Worm (Caenorhabditis elegans) whole organism, L3 larva: ENCODE measurements around the gene Y22D7AR.3.

ENCODE experiments used
- R02D3.7 ChIP-seq: fragments of 150-350 bp; optimal IDR thresholded peaks from 2 replicates; lab custom pipeline; 2014; ENCODE audit warnings: missing biosample characterization, missing genetic modification characterization
- aly-2 ChIP-seq: fragments of 150-350 bp; optimal IDR thresholded peaks from 2 replicates; lab custom pipeline; 2014; ENCODE audit warnings: missing biosample characterization, missing genetic modification characterization
- ama-1 ChIP-seq: fragments of 150-350 bp; optimal IDR thresholded peaks from 2 replicates; lab custom pipeline; 2018
- ceh-16 ChIP-seq: sonication (generic microtip); optimal IDR thresholded peaks from 2 replicates; lab custom pipeline; 2017; ENCODE audit warnings: missing biosample characterization, missing genetic modification characterization
- ceh-28 ChIP-seq: fragments of 150-350 bp; optimal IDR thresholded peaks from 2 replicates; lab custom pipeline; 2014; ENCODE audit warnings: missing biosample characterization, missing genetic modification reagents, missing genetic modification characterization
- ceh-82 ChIP-seq: fragments of 150-350 bp; optimal IDR thresholded peaks from 2 replicates; lab custom pipeline; 2014; ENCODE audit warnings: missing biosample characterization, missing genetic modification characterization
- ceh-9 ChIP-seq: sonication (generic microtip); optimal IDR thresholded peaks from 2 replicates; lab custom pipeline; 2018; ENCODE audit warnings: missing biosample characterization, missing genetic modification characterization
- daf-12 ChIP-seq: fragments of 150-350 bp; optimal IDR thresholded peaks from 2 replicates; lab custom pipeline; 2014; ENCODE audit warnings: missing biosample characterization, missing genetic modification reagents, missing genetic modification characterization
- egl-5 ChIP-seq: fragments of 150-350 bp; optimal IDR thresholded peaks from 2 replicates; lab custom pipeline; 2017; ENCODE audit warnings: missing biosample characterization, missing genetic modification reagents, missing genetic modification characterization, inconsistent platforms
- elt-1 ChIP-seq: fragments of 150-350 bp; optimal IDR thresholded peaks from 2 replicates; lab custom pipeline; 2014; ENCODE audit warnings: missing biosample characterization, missing genetic modification characterization
- elt-2 ChIP-seq: sonication (generic microtip); optimal IDR thresholded peaks from 2 replicates; lab custom pipeline; 2016; ENCODE audit warnings: missing genetic modification reagents, mild to moderate bottlenecking, missing genetic modification characterization, missing compliant biosample characterization
- elt-3 ChIP-seq, 3 experiments: fragments of 150-350 bp in 1 of 3; sonication (generic microtip) in 2 of 3; optimal IDR thresholded peaks; 2 replicates in 2 of 3; 4 replicates in 1 of 3; lab custom pipeline; 2014 to 2017; ENCODE audit warnings: missing biosample characterization in 3 of 3, missing genetic modification characterization in 3 of 3
- eor-1 ChIP-seq, 2 experiments: fragments of 150-350 bp; optimal IDR thresholded peaks; 2 replicates each; lab custom pipeline; 2014 to 2018; ENCODE audit warnings: missing biosample characterization in 2 of 2, missing genetic modification characterization in 2 of 2
- fkh-10 ChIP-seq: sonication (generic microtip); optimal IDR thresholded peaks from 2 replicates; lab custom pipeline; 2017; ENCODE audit warnings: missing biosample characterization, missing genetic modification reagents, missing genetic modification characterization
- fos-1 ChIP-seq: fragments of 150-350 bp; optimal IDR thresholded peaks from 2 replicates; lab custom pipeline; 2014; ENCODE audit warnings: missing biosample characterization, missing genetic modification characterization
- hmg-11 ChIP-seq: sonication (generic microtip); optimal IDR thresholded peaks from 2 replicates; lab custom pipeline; 2016; ENCODE audit warnings: missing genetic modification characterization, missing compliant biosample characterization
- jun-1 ChIP-seq: fragments of 150-350 bp; optimal IDR thresholded peaks from 2 replicates; lab custom pipeline; 2014; ENCODE audit warnings: missing biosample characterization, missing genetic modification reagents, missing genetic modification characterization
- lin-15B ChIP-seq: fragments of 150-350 bp; optimal IDR thresholded peaks from 2 replicates; lab custom pipeline; 2014; ENCODE audit warnings: missing biosample characterization, missing genetic modification characterization
- lin-39 ChIP-seq: fragments of 150-350 bp; optimal IDR thresholded peaks from 2 replicates; lab custom pipeline; 2018; ENCODE audit warnings: missing biosample characterization, missing genetic modification reagents, missing genetic modification characterization
- lsy-12 ChIP-seq: sonication (generic microtip); optimal IDR thresholded peaks from 2 replicates; lab custom pipeline; 2016; ENCODE audit warnings: mild to moderate bottlenecking, missing genetic modification characterization, missing compliant biosample characterization
- mdl-1 ChIP-seq: fragments of 150-350 bp; optimal IDR thresholded peaks from 2 replicates; lab custom pipeline; 2014; ENCODE audit warnings: missing biosample characterization, missing genetic modification characterization
- nfya-1 ChIP-seq: sonication (generic microtip); optimal IDR thresholded peaks from 2 replicates; lab custom pipeline; 2017; ENCODE audit warnings: missing genetic modification characterization, mild to moderate bottlenecking, missing compliant biosample characterization, antibody characterized with exemption, moderate library complexity; ENCODE audit not compliant: insufficient read depth
- nhr-11 ChIP-seq: fragments of 150-350 bp; optimal IDR thresholded peaks from 2 replicates; lab custom pipeline; 2014; ENCODE audit warnings: missing biosample characterization, missing genetic modification characterization
- nhr-12 ChIP-seq: fragments of 150-350 bp; optimal IDR thresholded peaks from 2 replicates; lab custom pipeline; 2014; ENCODE audit warnings: missing biosample characterization, missing genetic modification characterization
- nhr-23 ChIP-seq: fragments of 150-350 bp; optimal IDR thresholded peaks from 2 replicates; lab custom pipeline; 2014; ENCODE audit warnings: missing biosample characterization, missing genetic modification reagents, missing genetic modification characterization
- nhr-237 ChIP-seq: fragments of 150-350 bp; optimal IDR thresholded peaks from 2 replicates; lab custom pipeline; 2014; ENCODE audit warnings: missing biosample characterization, missing genetic modification characterization
- nhr-25 ChIP-seq: sonication (generic microtip); optimal IDR thresholded peaks from 2 replicates; lab custom pipeline; 2017; ENCODE audit warnings: missing biosample characterization, missing genetic modification characterization
- nhr-28 ChIP-seq: fragments of 150-350 bp; optimal IDR thresholded peaks from 2 replicates; lab custom pipeline; 2014; ENCODE audit warnings: missing biosample characterization, missing genetic modification characterization
- nhr-43 ChIP-seq: sonication (generic microtip); optimal IDR thresholded peaks from 2 replicates; lab custom pipeline; 2016; ENCODE audit warnings: mild to moderate bottlenecking, missing genetic modification characterization, missing compliant biosample characterization; ENCODE audit not compliant: poor library complexity, severe bottlenecking
- nhr-77 ChIP-seq: fragments of 150-350 bp; optimal IDR thresholded peaks from 2 replicates; lab custom pipeline; 2014; ENCODE audit warnings: missing biosample characterization, missing genetic modification characterization
- pha-4 ChIP-seq: fragments of 150-350 bp; optimal IDR thresholded peaks from 2 replicates; lab custom pipeline; 2014; ENCODE audit warnings: missing biosample characterization, missing genetic modification reagents, missing genetic modification characterization
- pqm-1 ChIP-seq: fragments of 150-350 bp; optimal IDR thresholded peaks from 2 replicates; lab custom pipeline; 2017; ENCODE audit warnings: missing biosample characterization, missing genetic modification characterization, inconsistent platforms
- sea-2 ChIP-seq: fragments of 150-350 bp; sonication (generic microtip); optimal IDR thresholded peaks from 4 replicates; lab custom pipeline; 2014; ENCODE audit warnings: missing biosample characterization, missing genetic modification reagents, missing genetic modification characterization
- skn-1 ChIP-seq: fragments of 150-350 bp; optimal IDR thresholded peaks from 2 replicates; lab custom pipeline; 2014; ENCODE audit warnings: missing biosample characterization, missing genetic modification characterization
- snpc-4 ChIP-seq: fragments of 150-350 bp; optimal IDR thresholded peaks from 2 replicates; lab custom pipeline; 2014; ENCODE audit warnings: missing biosample characterization, missing genetic modification characterization
- tbx-2 ChIP-seq: sonication (generic microtip); optimal IDR thresholded peaks from 2 replicates; lab custom pipeline; 2016; ENCODE audit warnings: mild to moderate bottlenecking, missing genetic modification characterization, missing compliant biosample characterization
- unc-39 ChIP-seq: sonication (generic microtip); optimal IDR thresholded peaks from 4 replicates; lab custom pipeline; 2017; ENCODE audit warnings: missing biosample characterization, missing genetic modification characterization

Gene Y22D7AR.3

ce11 chrIII:1695006-1695405, 29.4 kb upstream of the Y22D7AR.3 start, which contains the start of gene srd-64:
Gene srd-64, minus strand, starts transcription at chrIII:1695106.
- TF ChIP-seq nhr-43 (tag; lab: Kevin White, UChicago) (no peak), eor-1 (tag; optimal IDR thresholded peaks at IDR 0.05; lab: Kevin White, UChicago) (no peak), jun-1 (tag; lab: Kevin White, UChicago) (no peak), elt-1 (no peak), ceh-16 (tag; lab: Kevin White, UChicago) (no peak), tbx-2 (tag; lab: Kevin White, UChicago) (no peak), R02D3.7 (tag; lab: Kevin White, UChicago) (no peak), sea-2 (GFP tag; lab: Kevin White, UChicago) (no peak), fkh-10 (GFP tag; lab: Kevin White, UChicago) (no peak)
- TF ChIP-seq, all 47 proteins: peak for 0

- TF ChIP-seq nhr-25 (tag; lab: Kevin White, UChicago) (no peak), daf-12 (tag; lab: Kevin White, UChicago) (no peak)
Observed at ce11 chrIII:1689927-1690326, 24.3 kb upstream of the Y22D7AR.3 start, which contains the start of gene Y22D7AR.14. Gene Y22D7AR.14, minus strand, starts transcription at chrIII:1690027.

DNA sequence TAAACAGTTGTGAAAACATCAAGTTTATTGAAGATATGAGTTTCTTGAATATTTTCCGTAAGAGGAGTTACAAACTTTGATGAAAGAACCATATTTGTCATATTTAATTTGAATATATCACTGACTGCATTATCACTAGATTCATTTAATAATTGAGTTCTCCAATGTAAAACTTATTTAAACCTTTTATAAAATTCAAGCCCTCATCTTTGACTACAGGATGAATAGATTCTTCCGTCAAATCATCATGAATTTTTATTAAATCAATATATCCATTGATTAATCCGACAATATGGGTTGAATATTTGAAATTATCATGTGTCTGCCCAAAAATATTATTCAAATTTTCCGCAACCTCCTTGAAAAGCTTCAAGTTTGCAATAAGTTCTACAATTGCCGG, 22.4 kb upstream of the Y22D7AR.3 start, which contains the start of gene Y22D7AR.7:
Gene Y22D7AR.7 (minus strand): TSS at position 101 of the 400 bp plus-strand sequence.
- TF ChIP-seq snpc-4 (tag; lab: Kevin White, UChicago) (no peak), nhr-77 (tag; lab: Kevin White, UChicago) (no peak), skn-1 (tag; lab: Kevin White, UChicago) (no peak), unc-39 (tag; lab: Kevin White, UChicago) (no peak), ceh-9 (tag; lab: Kevin White, UChicago) (no peak), nhr-11 (tag; lab: Kevin White, UChicago) (no peak), ceh-28 (no peak), nhr-237 (tag; lab: Kevin White, UChicago) (no peak), elt-3 (tag; optimal IDR thresholded peaks at IDR 0.05; lab: Kevin White, UChicago) (no peak), ceh-82 (tag; lab: Kevin White, UChicago) (no peak), nhr-25 (tag; lab: Kevin White, UChicago) (no peak), nhr-28 (no peak), nfya-1 (no peak), hmg-11 (tag; lab: Kevin White, UChicago) (no peak), ama-1 (lab: Kevin White, UChicago) (no peak), pqm-1 (tag; lab: Kevin White, UChicago) (no peak), R02D3.7 (tag; lab: Kevin White, UChicago) (no peak)

DNA sequence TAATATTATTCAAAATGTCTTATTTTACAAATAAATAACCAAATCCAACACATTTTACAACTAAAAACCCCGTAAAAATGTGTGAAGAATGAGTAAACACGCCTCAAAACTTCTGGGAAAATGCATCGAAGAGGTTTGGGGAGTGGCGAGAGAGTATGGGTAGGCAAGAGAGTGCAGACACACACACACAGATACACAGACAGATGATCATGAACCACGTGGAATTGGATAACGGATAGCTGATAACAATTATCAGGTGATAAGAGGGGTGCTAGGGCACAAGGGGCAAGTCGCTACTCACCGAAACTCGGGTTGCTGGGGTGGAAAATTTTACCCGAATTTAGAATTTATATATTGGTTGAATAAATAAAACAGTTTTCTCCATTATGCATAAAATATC, 16.6 kb upstream of the Y22D7AR.3 start:
- TF ChIP-seq nhr-12 (tag; lab: Kevin White, UChicago) (no peak), elt-2 (peak; percentile 52), mdl-1 (peak; percentile 14), nhr-23 (no peak), nhr-43 (tag; lab: Kevin White, UChicago) (peak; percentile 31), skn-1 (tag; lab: Kevin White, UChicago) (no peak), lin-39 (tag; lab: Kevin White, UChicago) (peak; percentile 6)

DNA sequence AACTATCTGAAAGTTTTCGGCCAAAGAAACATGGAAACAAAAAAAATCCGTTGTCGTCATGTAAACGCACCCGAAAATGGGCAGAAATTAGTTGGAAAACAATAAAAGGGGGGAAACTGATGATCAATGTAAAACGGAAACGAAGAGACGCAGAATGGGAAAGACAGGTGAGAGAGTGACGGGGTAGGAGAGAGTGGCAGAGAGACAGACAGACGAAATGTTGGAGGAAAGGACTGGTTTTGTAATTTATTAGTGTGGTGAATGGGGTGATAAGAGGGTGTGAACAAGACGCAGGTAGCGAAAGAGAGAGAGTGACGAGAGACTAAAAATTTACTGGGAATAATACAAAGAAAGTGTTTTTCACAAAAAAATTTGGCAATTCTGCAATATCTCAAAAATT, 15.3 kb upstream of the Y22D7AR.3 start:
- TF ChIP-seq nhr-43 (tag; lab: Kevin White, UChicago), result peak; percentile 74
- TF ChIP-seq tbx-2 (tag; lab: Kevin White, UChicago), result no peak
- TF ChIP-seq elt-3 (tag; optimal IDR thresholded peaks at IDR 0.05; lab: Kevin White, UChicago), result peak in 1 of 3 experiments; percentile 51
- peak; percentile 55 for TF ChIP-seq skn-1 (tag; lab: Kevin White, UChicago)
- peak; percentile 93 for TF ChIP-seq elt-2
- no peak for TF ChIP-seq elt-1
- no peak for TF ChIP-seq fos-1 (tag; lab: Kevin White, UChicago)
- TF ChIP-seq hmg-11 (tag; lab: Kevin White, UChicago), result peak; percentile 24
- no peak for TF ChIP-seq fkh-10 (GFP tag; lab: Kevin White, UChicago)
- TF ChIP-seq nhr-25 (tag; lab: Kevin White, UChicago), result peak; percentile 82
- peak; percentile 45 for TF ChIP-seq lin-39 (tag; lab: Kevin White, UChicago)
- no peak for TF ChIP-seq ama-1 (lab: Kevin White, UChicago)
- TF ChIP-seq lin-15B (tag; lab: Kevin White, UChicago), result peak; percentile 41
- peak; percentile 51 for TF ChIP-seq R02D3.7 (tag; lab: Kevin White, UChicago)
- peak; percentile 9 for TF ChIP-seq lsy-12 (tag; lab: Kevin White, UChicago)
- peak; percentile 73 for TF ChIP-seq nfya-1
- TF ChIP-seq aly-2 (tag; lab: Kevin White, UChicago), result no peak
- TF ChIP-seq ceh-28, result peak; percentile 80
- TF ChIP-seq pha-4 (tag; lab: Kevin White, UChicago), result peak; percentile 76
- peak; percentile 89 for TF ChIP-seq nhr-23
- TF ChIP-seq mdl-1, result no peak
- no peak for TF ChIP-seq ceh-16 (tag; lab: Kevin White, UChicago)
- TF ChIP-seq ceh-82 (tag; lab: Kevin White, UChicago), result no peak
- peak; percentile 93 for TF ChIP-seq pqm-1 (tag; lab: Kevin White, UChicago)
- TF ChIP-seq egl-5, result peak; percentile 96
- peak; percentile 84 for TF ChIP-seq jun-1 (tag; lab: Kevin White, UChicago)
